Worm (Caenorhabditis elegans) whole organism, young adult: ENCODE measurements around the gene C48A7.16.

Experiments used
- B0336.3 ChIP-seq: fragments of 200-800 bp; sonication (Bioruptor generic); IDR thresholded peaks from 2 replicates; pipeline ENCODE4 v1.3.6; 2022; ENCODE audit warnings: missing genetic modification characterization, missing compliant biosample characterization
- F10E7.11 ChIP-seq: sonication (generic microtip); optimal IDR thresholded peaks from 2 replicates; lab custom pipeline; 2017; ENCODE audit warnings: mild to moderate bottlenecking, missing genetic modification characterization, moderate library complexity, missing compliant biosample characterization
- F37B4.10 ChIP-seq: fragments of 200-800 bp; sonication (Bioruptor generic); IDR thresholded peaks from 2 replicates; pipeline ENCODE4 v1.3.6; 2022; ENCODE audit warnings: missing genetic modification characterization, missing compliant biosample characterization
- F49E8.2 ChIP-seq: sonication (generic microtip); optimal IDR thresholded peaks from 3 replicates; lab custom pipeline; 2017; ENCODE audit warnings: missing genetic modification characterization, mild to moderate bottlenecking, missing compliant biosample characterization, antibody characterized with exemption, moderate library complexity; ENCODE audit not compliant: insufficient read depth
- F52B5.7 ChIP-seq: sonication (generic microtip); optimal IDR thresholded peaks from 2 replicates; lab custom pipeline; 2016; ENCODE audit warnings: mild to moderate bottlenecking, missing genetic modification characterization, missing compliant biosample characterization
- F55B11.4 ChIP-seq: sonication (generic microtip); optimal IDR thresholded peaks from 2 replicates; lab custom pipeline; 2016; ENCODE audit warnings: missing compliant biosample characterization, missing genetic modification characterization, borderline replicate concordance; ENCODE audit not compliant: insufficient read depth
- K12H6.12 ChIP-seq: fragments of 200-800 bp; sonication (Bioruptor generic); optimal IDR thresholded peaks from 2 replicates; lab custom pipeline; 2018; ENCODE audit warnings: mild to moderate bottlenecking, missing genetic modification characterization, missing compliant biosample characterization
- T26A5.8 ChIP-seq: sonication (generic microtip); optimal IDR thresholded peaks from 2 replicates; lab custom pipeline; 2016; ENCODE audit warnings: missing genetic modification characterization, missing compliant biosample characterization
- Y53F4B.3 ChIP-seq: fragments of 200-800 bp; sonication (Bioruptor generic); IDR thresholded peaks from 2 replicates; pipeline ENCODE4 v1.3.6; 2022; ENCODE audit warnings: missing genetic modification reagents, missing genetic modification characterization, missing compliant biosample characterization
- Y53G8AR.9 ChIP-seq: fragments of 200-800 bp; sonication (Bioruptor generic); conservative IDR thresholded peaks from 2 replicates; pipeline ENCODE4 v1.3.6; 2022; ENCODE audit warnings: missing genetic modification reagents, missing genetic modification characterization, missing compliant biosample characterization
- ZK185.1 ChIP-seq: sonication (generic microtip); optimal IDR thresholded peaks from 2 replicates; lab custom pipeline; 2016; ENCODE audit warnings: mild to moderate bottlenecking, missing genetic modification characterization, missing compliant biosample characterization; ENCODE audit not compliant: poor library complexity, severe bottlenecking
- aptf-2 ChIP-seq: fragments of 200-800 bp; sonication (Bioruptor generic); conservative IDR thresholded peaks from 2 replicates; pipeline ENCODE4 v1.3.6; 2022; ENCODE audit warnings: missing genetic modification reagents, missing genetic modification characterization, missing compliant biosample characterization
- aptf-3 ChIP-seq: fragments of 200-800 bp; sonication (Bioruptor generic); IDR thresholded peaks from 2 replicates; pipeline ENCODE4 v1.3.6; 2022; ENCODE audit warnings: missing genetic modification characterization, missing compliant biosample characterization
- athp-1 ChIP-seq: sonication (generic microtip); optimal IDR thresholded peaks from 2 replicates; lab custom pipeline; 2017; ENCODE audit warnings: mild to moderate bottlenecking, missing genetic modification characterization, missing compliant biosample characterization
- bed-1 ChIP-seq: fragments of 200-800 bp; sonication (Bioruptor generic); IDR thresholded peaks from 2 replicates; pipeline ENCODE4 v1.3.6; 2022; ENCODE audit warnings: missing genetic modification reagents, missing genetic modification characterization, missing compliant biosample characterization
- ccch-3 ChIP-seq: fragments of 200-800 bp; sonication (Bioruptor generic); optimal IDR thresholded peaks from 2 replicates; lab custom pipeline; 2018; ENCODE audit warnings: mild to moderate bottlenecking, missing genetic modification characterization, missing compliant biosample characterization
- cebp-1 ChIP-seq, 2 experiments: fragments of 200-800 bp in 1 of 2; sonication (Bioruptor generic) in 1 of 2; sonication (generic microtip) in 1 of 2; IDR thresholded peaks in 1 of 2; optimal IDR thresholded peaks in 1 of 2; 2 replicates each; pipeline versions ENCODE4 v1.3.6 to Lab custom; 2017 to 2022; ENCODE audit warnings: missing compliant biosample characterization in 2 of 2, missing genetic modification characterization in 2 of 2, mild to moderate bottlenecking in 1 of 2, missing genetic modification reagents in 1 of 2, moderate library complexity in 1 of 2
- ceh-100 ChIP-seq: fragments of 200-800 bp; sonication (Bioruptor generic); IDR thresholded peaks from 2 replicates; pipeline ENCODE4 v1.3.6; 2022; ENCODE audit warnings: missing genetic modification reagents, missing genetic modification characterization, missing compliant biosample characterization
- chd-7 ChIP-seq: sonication (generic microtip); optimal IDR thresholded peaks from 2 replicates; lab custom pipeline; 2016; ENCODE audit warnings: mild to moderate bottlenecking, missing genetic modification characterization, moderate library complexity, missing compliant biosample characterization
- dpff-1 ChIP-seq: sonication (generic microtip); optimal IDR thresholded peaks from 2 replicates; lab custom pipeline; 2017; ENCODE audit warnings: mild to moderate bottlenecking, missing genetic modification characterization, missing compliant biosample characterization
- egl-18 ChIP-seq: fragments of 200-800 bp; sonication (Bioruptor generic); IDR thresholded peaks from 2 replicates; pipeline ENCODE4 v1.3.6; 2022; ENCODE audit warnings: missing genetic modification reagents, missing genetic modification characterization, missing compliant biosample characterization
- egrh-3 ChIP-seq: fragments of 200-800 bp; sonication (Bioruptor generic); IDR thresholded peaks from 2 replicates; pipeline ENCODE4 v1.3.6; 2022; ENCODE audit warnings: missing genetic modification reagents, missing genetic modification characterization, missing compliant biosample characterization
- hlh-12 ChIP-seq: sonication (generic microtip); optimal IDR thresholded peaks from 2 replicates; lab custom pipeline; 2016; ENCODE audit warnings: missing genetic modification characterization, missing compliant biosample characterization
- hlh-26 ChIP-seq: fragments of 200-800 bp; sonication (Bioruptor generic); conservative IDR thresholded peaks from 2 replicates; pipeline ENCODE4 v1.3.6; 2022; ENCODE audit warnings: missing genetic modification reagents, missing genetic modification characterization, missing compliant biosample characterization
- let-526 ChIP-seq: fragments of 200-800 bp; sonication (Bioruptor generic); IDR thresholded peaks from 2 replicates; pipeline ENCODE4 v1.3.6; 2022; ENCODE audit warnings: missing genetic modification reagents, missing genetic modification characterization, missing compliant biosample characterization
- let-607 ChIP-seq, 2 experiments: fragments of 200-800 bp in 1 of 2; sonication (Bioruptor generic) in 1 of 2; sonication (generic microtip) in 1 of 2; optimal IDR thresholded peaks; 2 replicates each; lab custom pipeline; 2016 to 2018; ENCODE audit warnings: mild to moderate bottlenecking in 2 of 2, missing compliant biosample characterization in 2 of 2, missing genetic modification characterization in 2 of 2, moderate library complexity in 2 of 2, missing genotype in 1 of 2
- lin-35 ChIP-seq, 3 experiments: fragments of 150-350 bp in 2 of 3; sonication (generic microtip) in 1 of 3; optimal IDR thresholded peaks; 2 replicates each; lab custom pipeline; 2014 to 2018; ENCODE audit warnings: missing biosample characterization in 3 of 3, missing genetic modification characterization in 3 of 3, missing genetic modification reagents in 3 of 3
- madf-3 ChIP-seq: fragments of 200-800 bp; sonication (Bioruptor generic); IDR thresholded peaks from 2 replicates; pipeline ENCODE4 v1.3.6; 2022; ENCODE audit warnings: missing genetic modification reagents, missing genetic modification characterization, missing compliant biosample characterization
- madf-6 ChIP-seq: fragments of 200-800 bp; sonication (Bioruptor generic); IDR thresholded peaks from 2 replicates; pipeline ENCODE4 v1.3.6; 2022; ENCODE audit warnings: missing genetic modification reagents, missing genetic modification characterization, missing compliant biosample characterization
- mes-4 ChIP-seq: sonication (generic microtip); optimal IDR thresholded peaks from 2 replicates; lab custom pipeline; 2016; ENCODE audit warnings: missing genotype, missing genetic modification characterization, missing compliant biosample characterization
- nfya-1 ChIP-seq: sonication (generic microtip); optimal IDR thresholded peaks from 2 replicates; lab custom pipeline; 2017; ENCODE audit warnings: antibody characterized with exemption, missing compliant biosample characterization, missing genetic modification characterization, borderline replicate concordance; ENCODE audit not compliant: insufficient read depth
- nfya-2 ChIP-seq: fragments of 200-800 bp; sonication (Bioruptor generic); IDR thresholded peaks from 2 replicates; pipeline ENCODE4 v1.3.6; 2022; ENCODE audit warnings: missing genetic modification reagents, missing genetic modification characterization, missing compliant biosample characterization
- nhr-27 ChIP-seq: fragments of 200-800 bp; sonication (Bioruptor generic); optimal IDR thresholded peaks from 2 replicates; lab custom pipeline; 2018; ENCODE audit warnings: mild to moderate bottlenecking, missing genetic modification characterization, moderate library complexity, missing compliant biosample characterization
- pbrm-1 ChIP-seq: fragments of 200-800 bp; sonication (Bioruptor generic); IDR thresholded peaks from 2 replicates; pipeline ENCODE4 v1.3.6; 2022; ENCODE audit warnings: missing genetic modification reagents, missing genetic modification characterization, missing compliant biosample characterization
- rpc-1 ChIP-seq, 2 experiments: fragments of 150-350 bp in 1 of 2; sonication (generic microtip) in 1 of 2; optimal IDR thresholded peaks; 2 replicates each; lab custom pipeline; 2014 to 2018; ENCODE audit warnings: missing biosample characterization in 1 of 2, missing genetic modification characterization in 1 of 2, missing genetic modification reagents in 1 of 2, missing genotype in 1 of 2
- sea-2 ChIP-seq: fragments of 200-800 bp; sonication (Bioruptor generic); IDR thresholded peaks from 2 replicates; pipeline ENCODE4 v1.3.6; 2022; ENCODE audit warnings: missing genetic modification characterization, missing compliant biosample characterization
- xnd-1 ChIP-seq: sonication (generic microtip); optimal IDR thresholded peaks from 2 replicates; lab custom pipeline; 2016; ENCODE audit warnings: missing genotype, missing genetic modification reagents, missing genetic modification characterization, missing compliant biosample characterization

The C48A7.16 gene

ce11 chrIV:7397507-7397906 is 7.8 kb upstream of the C48A7.16 start:
- no peak for TF ChIP-seq F55B11.4 (tag; lab: Kevin White, UChicago)
- TF ChIP-seq F52B5.7 (tag; lab: Kevin White, UChicago) = peak; percentile 66
- TF ChIP-seq ccch-3 (GFP tag; lab: Kevin White, UChicago) = no peak
- no peak for TF ChIP-seq rpc-1 (optimal IDR thresholded peaks at IDR 0.05; lab: Kevin White, UChicago)
- TF ChIP-seq rpc-1 (tag; optimal IDR thresholded peaks at IDR 0.05; lab: Kevin White, UChicago) = no peak
- no peak for TF ChIP-seq sea-2 (GFP tag; lab: Robert Waterston, UW)
- peak; percentile 44 for TF ChIP-seq dpff-1 (tag; lab: Kevin White, UChicago)
- 0 out of 2 replicates have a peak, but pooled peaks have one; percentile 55 for TF ChIP-seq madf-3
- peak; percentile 57; the same call in 1 of the 2 replicates for TF ChIP-seq pbrm-1 (GFP tag; lab: Robert Waterston, UW)
- no peak for TF ChIP-seq let-526 (GFP tag; lab: Robert Waterston, UW)
- TF ChIP-seq cebp-1 (GFP tag; IDR thresholded peaks at IDR 0.05; lab: Robert Waterston, UW) = no peak
- peak; percentile 51 for TF ChIP-seq cebp-1 (tag; optimal IDR thresholded peaks at IDR 0.05; lab: Kevin White, UChicago)
- no peak for TF ChIP-seq bed-1 (GFP tag; lab: Robert Waterston, UW)
- TF ChIP-seq F37B4.10 (GFP tag; lab: Robert Waterston, UW) = no peak
- peak; percentile 44 for TF ChIP-seq athp-1 (tag; lab: Kevin White, UChicago)
- peak in 1 of 2 experiments; percentile 4 for TF ChIP-seq let-607 (tag; optimal IDR thresholded peaks at IDR 0.05; lab: Kevin White, UChicago)
- TF ChIP-seq F49E8.2 = no peak
- TF ChIP-seq aptf-3 (GFP tag; lab: Robert Waterston, UW) = 0 out of 2 replicates have a peak, but pooled peaks have one; percentile 22
- no peak for TF ChIP-seq ZK185.1 (tag; lab: Kevin White, UChicago)
- TF ChIP-seq B0336.3 (GFP tag; lab: Robert Waterston, UW) = peak; percentile 34; the same call in 1 of the 2 replicates
- no peak for TF ChIP-seq xnd-1
- TF ChIP-seq hlh-26 (GFP tag; lab: Robert Waterston, UW) = no peak
- no peak for TF ChIP-seq Y53G8AR.9
- TF ChIP-seq aptf-2 (GFP tag; lab: Robert Waterston, UW) = no peak
- no peak for TF ChIP-seq nfya-1 (tag; lab: Kevin White, UChicago)
- TF ChIP-seq mes-4 = no peak
- no peak for TF ChIP-seq Y53F4B.3 (GFP tag; lab: Robert Waterston, UW)
- TF ChIP-seq K12H6.12 = peak; percentile 10
- TF ChIP-seq F10E7.11 (tag; lab: Kevin White, UChicago) = no peak
- no peak for TF ChIP-seq nhr-27
- no peak for TF ChIP-seq lin-35 (GFP tag; optimal IDR thresholded peaks at IDR 0.05; lab: Kevin White, UChicago)
- TF ChIP-seq hlh-12 (tag; lab: Kevin White, UChicago) = no peak
- no peak for TF ChIP-seq egl-18 (GFP tag; lab: Robert Waterston, UW)
- TF ChIP-seq egrh-3 (GFP tag; lab: Robert Waterston, UW) = no peak
- TF ChIP-seq T26A5.8 (tag; lab: Kevin White, UChicago) = no peak
- TF ChIP-seq madf-6 (GFP tag; lab: Robert Waterston, UW) = 0 out of 2 replicates have a peak, but pooled peaks have one; percentile 13
- 0 out of 2 replicates have a peak, but pooled peaks have one; percentile 50 for TF ChIP-seq nfya-2 (GFP tag; lab: Robert Waterston, UW)
- no peak for TF ChIP-seq ceh-100
- TF ChIP-seq chd-7 (tag; lab: Kevin White, UChicago) = peak; percentile 12
